Worm (Caenorhabditis elegans) whole organism, L3 larva: Measurements from ENCODE around the gene fic-1.

Experiments
- ZK546.5 ChIP-seq: sonication (generic microtip); optimal IDR thresholded peaks from 2 replicates; lab custom pipeline; 2017; ENCODE audit warnings: missing biosample characterization, missing genetic modification characterization
- elt-3 ChIP-seq, 3 experiments: fragments of 150-350 bp in 1 of 3; sonication (generic microtip) in 2 of 3; optimal IDR thresholded peaks; 2 replicates in 2 of 3; 4 replicates in 1 of 3; lab custom pipeline; 2014 to 2017; ENCODE audit warnings: missing biosample characterization in 3 of 3, missing genetic modification characterization in 3 of 3
- nhr-12 ChIP-seq: fragments of 150-350 bp; optimal IDR thresholded peaks from 2 replicates; lab custom pipeline; 2014; ENCODE audit warnings: missing biosample characterization, missing genetic modification characterization
- nhr-76 ChIP-seq: fragments of 150-350 bp; sonication (generic microtip); optimal IDR thresholded peaks from 5 replicates; lab custom pipeline; 2014; ENCODE audit warnings: missing biosample characterization, missing genetic modification characterization

DNA sequence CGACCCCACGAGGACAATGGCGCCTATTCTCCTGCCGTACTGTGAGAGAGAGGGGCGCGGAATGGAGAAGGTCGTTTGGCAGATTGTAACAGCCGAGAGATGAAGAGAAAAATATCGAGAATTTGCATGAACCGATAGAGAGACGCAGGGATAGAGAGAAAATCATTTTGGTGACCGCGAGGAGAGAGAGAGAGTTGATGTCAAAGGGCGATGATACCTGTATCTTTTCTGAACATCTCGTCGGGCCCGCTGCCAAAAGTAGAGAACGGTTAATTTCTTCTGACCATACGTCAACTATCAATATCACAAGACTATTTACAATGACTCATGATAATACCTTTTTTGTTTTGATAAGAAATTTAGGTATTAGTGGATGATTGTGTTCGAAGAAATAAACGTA, 38.7 kb downstream of the fic-1 start:
- TF ChIP-seq nhr-12 (tag; lab: Kevin White, UChicago) (no peak), ZK546.5 (tag; lab: Kevin White, UChicago) (no peak), nhr-76 (tag; lab: Kevin White, UChicago) (no peak), elt-3 (tag; optimal IDR thresholded peaks at IDR 0.05; lab: Kevin White, UChicago) (no peak)
